Worm (Caenorhabditis elegans) whole organism, young adult: ENCODE results near the gene acs-18.
A peak's percentile ranks its signal among the peaks of the same experiment; 100 is the strongest.

Source experiments
- B0035.1 ChIP-seq: sonication (generic microtip); optimal IDR thresholded peaks from 2 replicates; lab custom pipeline; 2016; ENCODE audit warnings: missing genetic modification characterization, mild to moderate bottlenecking, missing compliant biosample characterization, missing genotype, missing genetic modification reagents
- B0336.3 ChIP-seq: fragments of 200-800 bp; sonication (Bioruptor generic); IDR thresholded peaks from 2 replicates; pipeline ENCODE4 v1.3.6; 2022; ENCODE audit warnings: missing genetic modification characterization, missing compliant biosample characterization
- F10E7.11 ChIP-seq: sonication (generic microtip); optimal IDR thresholded peaks from 2 replicates; lab custom pipeline; 2017; ENCODE audit warnings: mild to moderate bottlenecking, missing genetic modification characterization, moderate library complexity, missing compliant biosample characterization
- F33H1.4 ChIP-seq: fragments of 200-800 bp; sonication (Bioruptor generic); IDR thresholded peaks from 2 replicates; pipeline ENCODE4 v1.3.6; 2022; ENCODE audit warnings: missing genetic modification reagents, missing genetic modification characterization, missing compliant biosample characterization
- F52B5.7 ChIP-seq: sonication (generic microtip); optimal IDR thresholded peaks from 2 replicates; lab custom pipeline; 2016; ENCODE audit warnings: mild to moderate bottlenecking, missing genetic modification characterization, missing compliant biosample characterization
- F55B11.4 ChIP-seq: sonication (generic microtip); optimal IDR thresholded peaks from 2 replicates; lab custom pipeline; 2016; ENCODE audit warnings: missing compliant biosample characterization, missing genetic modification characterization, borderline replicate concordance; ENCODE audit not compliant: insufficient read depth
- F57A8.1 ChIP-seq: fragments of 200-800 bp; sonication (Bioruptor generic); optimal IDR thresholded peaks from 2 replicates; lab custom pipeline; 2018; ENCODE audit warnings: mild to moderate bottlenecking, missing genetic modification characterization, moderate library complexity, missing compliant biosample characterization
- K12H6.12 ChIP-seq: fragments of 200-800 bp; sonication (Bioruptor generic); optimal IDR thresholded peaks from 2 replicates; lab custom pipeline; 2018; ENCODE audit warnings: mild to moderate bottlenecking, missing genetic modification characterization, missing compliant biosample characterization
- Y79H2A.3 ChIP-seq: fragments of 200-800 bp; sonication (Bioruptor generic); conservative IDR thresholded peaks from 2 replicates; pipeline ENCODE4 v1.3.6; 2022; ENCODE audit warnings: missing genetic modification reagents, missing genetic modification characterization, missing compliant biosample characterization
- ZK185.1 ChIP-seq: sonication (generic microtip); optimal IDR thresholded peaks from 2 replicates; lab custom pipeline; 2016; ENCODE audit warnings: mild to moderate bottlenecking, missing genetic modification characterization, missing compliant biosample characterization; ENCODE audit not compliant: poor library complexity, severe bottlenecking
- ama-1 ChIP-seq, 3 experiments: fragments of 150-350 bp in 1 of 3; sonication (generic microtip) in 2 of 3; optimal IDR thresholded peaks; 2 replicates each; lab custom pipeline; 2014 to 2018; ENCODE audit warnings: missing biosample characterization in 2 of 3, missing genetic modification characterization in 2 of 3, missing genetic modification reagents in 2 of 3
- attf-5 ChIP-seq: fragments of 200-800 bp; sonication (Bioruptor generic); optimal IDR thresholded peaks from 2 replicates; lab custom pipeline; 2018; ENCODE audit warnings: mild to moderate bottlenecking, missing genetic modification characterization, missing compliant biosample characterization
- cebp-2 ChIP-seq: fragments of 200-800 bp; sonication (Bioruptor generic); IDR thresholded peaks from 2 replicates; pipeline ENCODE4 v1.3.6; 2022; ENCODE audit warnings: missing genetic modification characterization, missing compliant biosample characterization
- ceh-27 ChIP-seq: fragments of 200-800 bp; sonication (Bioruptor generic); optimal IDR thresholded peaks from 2 replicates; lab custom pipeline; 2018; ENCODE audit warnings: mild to moderate bottlenecking, missing genetic modification characterization, moderate library complexity, missing compliant biosample characterization
- efl-1 ChIP-seq: fragments of 150-350 bp; optimal IDR thresholded peaks from 2 replicates; lab custom pipeline; 2014; ENCODE audit warnings: missing biosample characterization, missing genetic modification reagents, missing genetic modification characterization
- ets-4 ChIP-seq: fragments of 200-800 bp; sonication (Bioruptor generic); optimal IDR thresholded peaks from 2 replicates; lab custom pipeline; 2018; ENCODE audit warnings: mild to moderate bottlenecking, missing genetic modification characterization, missing compliant biosample characterization
- him-1 ChIP-seq: sonication (generic microtip); optimal IDR thresholded peaks from 2 replicates; lab custom pipeline; 2016; ENCODE audit warnings: missing genotype, missing genetic modification reagents, missing genetic modification characterization, missing compliant biosample characterization
- lin-54 ChIP-seq: fragments of 200-800 bp; sonication (Bioruptor generic); optimal IDR thresholded peaks from 2 replicates; lab custom pipeline; 2018; ENCODE audit warnings: mild to moderate bottlenecking, missing genetic modification characterization, missing compliant biosample characterization
- lir-1 ChIP-seq: fragments of 200-800 bp; sonication (Bioruptor generic); conservative IDR thresholded peaks from 2 replicates; pipeline ENCODE4 v1.3.6; 2022; ENCODE audit warnings: missing genetic modification reagents, missing genetic modification characterization, missing compliant biosample characterization
- madf-10 ChIP-seq: sonication (generic microtip); optimal IDR thresholded peaks from 2 replicates; lab custom pipeline; 2016; ENCODE audit warnings: mild to moderate bottlenecking, missing genetic modification characterization, missing compliant biosample characterization
- mel-28 ChIP-seq: sonication (generic microtip); optimal IDR thresholded peaks from 2 replicates; lab custom pipeline; 2016; ENCODE audit warnings: borderline replicate concordance, mild to moderate bottlenecking, missing genetic modification characterization, missing compliant biosample characterization
- mes-4 ChIP-seq: sonication (generic microtip); optimal IDR thresholded peaks from 2 replicates; lab custom pipeline; 2016; ENCODE audit warnings: missing genotype, missing genetic modification characterization, missing compliant biosample characterization
- nhr-120 ChIP-seq: fragments of 200-800 bp; sonication (Bioruptor generic); IDR thresholded peaks from 2 replicates; pipeline ENCODE4 v1.3.6; 2022; ENCODE audit warnings: missing genetic modification characterization, missing compliant biosample characterization
- pha-4 ChIP-seq: fragments of 150-350 bp; sonication (generic microtip); optimal IDR thresholded peaks from 2 replicates; lab custom pipeline; 2014; ENCODE audit warnings: missing biosample characterization, missing genetic modification reagents, missing genetic modification characterization
- rpc-1 ChIP-seq, 2 experiments: fragments of 150-350 bp in 1 of 2; sonication (generic microtip) in 1 of 2; optimal IDR thresholded peaks; 2 replicates each; lab custom pipeline; 2014 to 2018; ENCODE audit warnings: missing biosample characterization in 1 of 2, missing genetic modification characterization in 1 of 2, missing genetic modification reagents in 1 of 2, missing genotype in 1 of 2
- snpc-1.3 ChIP-seq: sonication (generic microtip); optimal IDR thresholded peaks from 2 replicates; lab custom pipeline; 2017; ENCODE audit warnings: missing genetic modification characterization, mild to moderate bottlenecking, missing compliant biosample characterization, antibody characterized with exemption, moderate library complexity, missing genotype, missing genetic modification reagents; ENCODE audit not compliant: insufficient read depth
- snpc-3.4 ChIP-seq: sonication (generic microtip); optimal IDR thresholded peaks from 2 replicates; lab custom pipeline; 2017; ENCODE audit warnings: missing genetic modification characterization, mild to moderate bottlenecking, missing compliant biosample characterization, antibody characterized with exemption, moderate library complexity, missing genotype, missing genetic modification reagents
- snpc-4 ChIP-seq, 5 experiments: fragments of 150-350 bp in 1 of 5; sonication (generic microtip) in 4 of 5; optimal IDR thresholded peaks; 2 replicates each; lab custom pipeline; 2014 to 2018; ENCODE audit warnings: missing genetic modification characterization in 5 of 5, missing biosample characterization in 3 of 5, antibody characterized with exemption in 2 of 5, mild to moderate bottlenecking in 2 of 5, missing compliant biosample characterization in 2 of 5, missing genotype in 2 of 5, moderate library complexity in 2 of 5, missing genetic modification reagents in 1 of 5
- zfh-2 ChIP-seq: fragments of 200-800 bp; sonication (Bioruptor generic); conservative IDR thresholded peaks from 2 replicates; pipeline ENCODE4 v1.3.6; 2022; ENCODE audit warnings: missing genetic modification reagents, missing genetic modification characterization, missing compliant biosample characterization
- ztf-25 ChIP-seq: fragments of 200-800 bp; sonication (Bioruptor generic); IDR thresholded peaks from 2 replicates; pipeline ENCODE4 v1.3.6; 2022; ENCODE audit warnings: missing genetic modification reagents, missing genetic modification characterization, missing compliant biosample characterization
- ztf-6 ChIP-seq: fragments of 200-800 bp; sonication (Bioruptor generic); IDR thresholded peaks from 2 replicates; pipeline ENCODE4 v1.3.6; 2022; ENCODE audit warnings: missing genetic modification reagents, missing genetic modification characterization, missing compliant biosample characterization

The acs-18 gene

DNA sequence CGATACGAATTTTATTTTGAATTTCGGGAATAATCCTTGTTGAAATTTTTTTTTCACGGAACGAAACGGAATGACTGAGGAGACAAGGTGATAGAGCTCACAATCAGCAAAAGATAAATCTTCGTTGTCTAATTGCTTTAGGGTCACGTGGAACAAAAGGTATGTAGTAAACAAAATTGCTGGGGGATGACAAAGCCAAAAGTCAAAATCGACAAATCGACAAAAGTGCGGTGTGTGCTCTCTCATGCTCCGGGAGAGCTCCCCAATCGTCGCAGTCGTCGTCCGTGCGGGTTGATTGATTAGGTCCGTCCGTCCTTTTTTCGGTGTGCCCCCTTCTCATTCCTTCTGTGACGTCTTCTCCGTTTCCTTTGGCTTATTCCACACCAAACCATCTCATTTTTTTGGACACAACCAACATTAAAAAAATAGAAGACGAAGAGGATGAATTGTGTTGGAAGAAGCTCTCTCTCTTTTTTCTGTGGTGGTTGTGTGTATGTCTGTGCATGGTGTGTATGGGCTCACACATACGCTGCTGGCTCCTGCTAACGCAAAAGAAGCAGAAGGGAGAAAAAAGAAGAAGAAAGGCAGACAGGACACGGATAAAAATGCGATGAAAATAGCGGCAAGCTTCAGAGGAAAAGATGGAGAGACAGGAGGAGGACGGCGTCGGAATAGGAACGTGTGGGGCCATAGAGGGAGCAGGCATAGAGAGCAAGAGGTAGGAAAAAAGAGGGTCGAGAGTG is 28.3 kb upstream of the acs-18 start (continued):
- TF ChIP-seq ztf-6 (no peak), lir-1 (GFP tag; lab: Robert Waterston, UW) (no peak), F57A8.1 (no peak), madf-10 (tag; lab: Kevin White, UChicago) (no peak), efl-1 (GFP tag; lab: Kevin White, UChicago) (no peak), F33H1.4 (GFP tag; lab: Robert Waterston, UW) (no peak), K12H6.12 (peak; percentile 36), snpc-4 (GFP tag; optimal IDR thresholded peaks at IDR 0.05; lab: Kevin White, UChicago) (no peak), snpc-4 (tag; optimal IDR thresholded peaks at IDR 0.05; lab: Kevin White, UChicago) (peak in 2 of 4 experiments; percentile 7 to 18), ZK185.1 (tag; lab: Kevin White, UChicago) (no peak), mes-4 (tag; lab: Kevin White, UChicago) (no peak), ama-1 (optimal IDR thresholded peaks at IDR 0.05; lab: Kevin White, UChicago) (no peak), ama-1 (GFP tag; optimal IDR thresholded peaks at IDR 0.05; lab: Kevin White, UChicago) (no peak), ztf-25 (no peak), snpc-1.3 (tag; lab: Kevin White, UChicago) (no peak), B0035.1 (tag; lab: Kevin White, UChicago) (peak; percentile 20), attf-5 (no peak), nhr-120 (GFP tag; lab: Robert Waterston, UW) (no peak), F10E7.11 (tag; lab: Kevin White, UChicago) (no peak), snpc-3.4 (tag; lab: Kevin White, UChicago) (no peak), pha-4 (tag; lab: Kevin White, UChicago) (no peak), cebp-2 (no peak), lin-54 (GFP tag; lab: Kevin White, UChicago) (no peak), him-1 (tag; lab: Kevin White, UChicago) (no peak), F52B5.7 (tag; lab: Kevin White, UChicago) (no peak), F55B11.4 (tag; lab: Kevin White, UChicago) (no peak), ets-4 (GFP tag; lab: Kevin White, UChicago) (no peak)

DNA sequence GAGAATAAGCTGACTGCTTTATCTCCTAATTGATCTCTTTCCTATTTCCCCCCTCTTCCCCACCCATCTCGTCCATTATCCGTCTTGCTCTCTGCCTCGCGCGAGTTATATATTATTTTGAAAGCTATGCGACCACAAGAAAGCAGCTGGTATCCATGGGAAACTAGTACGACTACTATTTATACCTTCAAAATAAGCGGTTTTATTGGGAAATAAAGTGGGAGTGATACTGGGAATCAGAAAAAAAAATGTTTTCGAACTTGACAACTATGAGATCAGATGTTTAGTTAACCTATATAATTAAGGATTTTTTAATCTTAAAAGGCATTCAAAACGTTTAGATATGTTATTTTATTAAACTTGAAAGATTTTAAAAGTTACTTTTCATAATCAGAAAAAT is 26.2 kb upstream of the acs-18 start:
- TF ChIP-seq B0035.1 (tag; lab: Kevin White, UChicago): no peak
- TF ChIP-seq ceh-27 (GFP tag; lab: Kevin White, UChicago): no peak
- TF ChIP-seq Y79H2A.3 (GFP tag; lab: Robert Waterston, UW): no peak
- TF ChIP-seq rpc-1 (optimal IDR thresholded peaks at IDR 0.05; lab: Kevin White, UChicago): no peak
- TF ChIP-seq rpc-1 (tag; optimal IDR thresholded peaks at IDR 0.05; lab: Kevin White, UChicago): no peak

DNA sequence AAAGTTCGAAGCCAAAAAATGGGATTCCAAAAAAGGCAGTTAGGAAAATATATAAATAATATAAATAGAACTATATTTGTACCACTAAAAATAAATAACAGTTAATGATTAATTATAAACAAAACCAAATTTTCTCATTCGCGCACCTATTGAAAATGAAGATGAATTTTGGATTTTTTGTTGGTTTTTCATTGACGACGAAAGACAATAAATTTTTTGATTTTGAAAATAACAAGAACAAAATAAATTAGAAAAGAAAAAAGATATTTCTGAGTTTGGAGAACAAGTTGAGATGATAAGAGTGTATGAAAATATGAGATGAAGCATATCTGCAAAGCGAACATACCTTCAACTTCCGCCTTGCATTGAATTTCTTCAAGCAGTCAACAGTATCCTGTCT is 23.8 kb upstream of the acs-18 start:
- TF ChIP-seq ZK185.1 (tag; lab: Kevin White, UChicago) (no peak), ztf-25 (no peak), F10E7.11 (tag; lab: Kevin White, UChicago) (no peak), B0336.3 (GFP tag; lab: Robert Waterston, UW) (no peak), zfh-2 (no peak), F55B11.4 (tag; lab: Kevin White, UChicago) (no peak), mel-28 (tag; lab: Kevin White, UChicago) (no peak), Y79H2A.3 (GFP tag; lab: Robert Waterston, UW) (no peak)
